Fruit fly (Drosophila melanogaster): Measurements from ENCODE around the gene CG10588.

DNA sequence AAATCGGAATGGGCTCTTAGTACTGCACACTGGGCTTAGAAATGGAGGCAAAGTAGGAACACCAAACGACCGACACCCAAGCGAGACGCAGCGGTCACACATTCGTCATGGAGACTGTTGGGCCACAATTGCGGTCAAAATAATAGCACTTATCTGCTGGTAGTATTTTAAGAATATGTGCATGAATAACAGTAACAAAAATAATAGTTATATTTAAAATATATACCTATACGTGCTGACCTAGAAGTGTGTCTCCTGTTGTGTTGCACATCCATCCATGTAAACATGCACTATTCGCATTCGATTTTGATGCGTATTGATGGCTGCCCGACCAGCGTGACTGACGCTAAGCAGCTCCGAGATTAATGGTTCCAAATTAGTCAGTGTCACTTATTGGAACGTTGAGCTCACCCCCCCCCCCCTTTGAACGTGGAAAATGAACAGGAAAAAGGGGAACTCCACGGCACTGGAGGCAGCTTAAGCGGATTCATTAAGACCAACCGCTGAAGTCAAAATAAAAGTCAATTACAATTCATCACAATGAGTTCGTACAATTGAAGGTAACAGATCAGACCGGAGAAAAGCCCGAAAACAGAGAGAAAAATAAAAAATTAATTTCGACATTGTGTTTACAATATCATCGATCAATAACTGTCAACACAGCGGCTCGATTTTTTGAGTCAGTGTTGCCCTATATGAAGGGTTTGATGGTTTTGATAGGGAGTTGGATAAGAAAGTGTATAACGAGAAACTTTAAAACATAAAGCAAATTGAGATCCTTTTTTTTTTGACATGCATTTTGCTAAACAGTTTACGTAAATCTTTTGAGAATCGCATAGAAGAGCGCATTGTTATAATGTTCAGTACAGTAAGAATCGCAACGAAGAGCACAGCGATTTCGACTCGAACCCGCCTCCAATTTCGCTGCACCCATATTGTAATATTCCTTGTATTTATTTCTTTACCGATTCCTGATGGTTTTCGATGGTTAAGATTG is 3.8 kb upstream of the CG10588 start:
- TF ChIP-seq usp (GFP tag; optimal IDR thresholded peaks at IDR 0.05) (no peak), psq (optimal IDR thresholded peaks at IDR 0.05) (no peak), CG8478 (optimal IDR thresholded peaks at IDR 0.05) (no peak)
